Worm (Caenorhabditis elegans): ENCODE data around the gene rbm-17.
A peak's percentile ranks its signal among the peaks of the same experiment; 100 is the strongest.

Gene rbm-17

DNA sequence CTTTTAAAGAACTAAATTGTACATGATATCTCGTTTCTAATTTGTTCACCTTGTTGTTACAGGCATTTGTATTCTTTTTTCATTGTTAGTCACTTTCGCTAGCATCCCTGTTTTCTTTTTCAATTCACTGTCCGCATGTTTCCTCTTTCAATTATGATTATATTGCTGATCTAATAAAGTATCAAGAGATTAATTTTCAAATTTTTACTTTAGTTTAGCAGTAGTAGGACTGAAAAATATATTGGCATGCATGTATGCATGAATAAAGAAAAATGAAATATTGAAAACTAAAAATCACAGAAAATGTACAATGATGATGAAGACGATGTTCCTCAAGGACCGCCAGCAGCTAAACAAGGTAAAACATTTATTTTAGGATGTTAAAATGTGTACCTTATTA lies at the start of gene rbm-17:
Gene rbm-17 (plus strand): TSS at position 301 of the 400 bp plus-strand sequence.
- TF ChIP-seq unc-62 (GFP tag; optimal IDR thresholded peaks at IDR 0.05 in 1 of 2): peak in 1 of 2 experiments; percentile 1
- TF ChIP-seq unc-62 (tag; optimal IDR thresholded peaks at IDR 0.05): no peak
- TF ChIP-seq F49E8.2 (tag; optimal IDR thresholded peaks at IDR 0.05; ENCODE audit: borderline replicate concordance): no peak
- no peak for TF ChIP-seq mdl-1 (tag; optimal IDR thresholded peaks at IDR 0.05)
- no peak for TF ChIP-seq D1046.2 (GFP tag; IDR thresholded peaks at IDR 0.05)
- peak in 1 of 2 experiments; percentile 9 for TF ChIP-seq lsy-2 (tag; optimal IDR thresholded peaks at IDR 0.05)
- TF ChIP-seq aha-1 (tag): peak; percentile 43

ce11 chrIV:11592165-11592564 lies 46.0 kb upstream of the rbm-17 start, which contains the start of gene spe-36:
Gene spe-36 (minus strand): TSS chrIV:11592265.
- TF ChIP-seq nhr-25 (tag; optimal IDR thresholded peaks at IDR 0.05; ENCODE audit: borderline replicate concordance, insufficient read depth) (no peak), lin-38 (GFP tag; IDR thresholded peaks at IDR 0.05) (no peak)

DNA sequence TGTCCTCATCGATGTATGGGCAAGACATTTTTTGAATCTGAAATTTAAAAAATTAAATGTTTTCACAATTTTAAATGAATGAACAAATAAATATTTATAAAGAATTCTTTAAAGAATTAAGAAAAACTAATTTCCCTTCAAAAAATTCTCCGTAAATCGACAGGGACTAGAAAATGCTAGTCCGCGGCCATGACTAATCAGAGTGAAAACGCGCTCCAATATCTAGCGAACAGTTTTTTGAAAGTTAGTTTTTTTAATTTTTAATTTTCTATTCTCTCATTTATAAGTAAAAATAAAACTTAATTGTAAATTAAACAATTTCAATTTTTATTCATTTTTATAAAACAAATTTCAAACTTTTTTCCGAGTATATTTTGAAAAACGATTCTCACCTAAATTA lies 45.3 kb upstream of the rbm-17 start:
- TF ChIP-seq ceh-62 (tag; optimal IDR thresholded peaks at IDR 0.05) (no peak), dve-1 (tag; optimal IDR thresholded peaks at IDR 0.05; ENCODE audit: insufficient read depth) (peak; percentile 38), nhr-42 (GFP tag; IDR thresholded peaks at IDR 0.05) (no peak), snpc-1.2 (GFP tag; IDR thresholded peaks at IDR 0.05) (0 out of 2 replicates have a peak, but pooled peaks have one; percentile 41), duxl-1 (tag; optimal IDR thresholded peaks at IDR 0.05; ENCODE audit: poor library complexity) (peak; percentile 31), lin-38 (GFP tag; IDR thresholded peaks at IDR 0.05) (peak; percentile 49), F10B5.3 (tag; optimal IDR thresholded peaks at IDR 0.05) (no peak), F37D6.2 (tag; optimal IDR thresholded peaks at IDR 0.05) (no peak), ceh-20 (GFP tag; IDR thresholded peaks at IDR 0.05) (0 out of 2 replicates have a peak, but pooled peaks have one; percentile 14), hif-1 (tag; optimal IDR thresholded peaks at IDR 0.05) (peak in 1 of 2 experiments; percentile 64), madf-9 (GFP tag; conservative IDR thresholded peaks at IDR 0.05) (0 out of 2 replicates have a peak, but pooled peaks have one; percentile 18), saeg-2 (GFP tag; IDR thresholded peaks at IDR 0.05) (no peak), unc-130 (GFP tag; optimal IDR thresholded peaks at IDR 0.05) (peak; percentile 52), lin-1 (GFP tag; IDR thresholded peaks at IDR 0.05) (0 out of 2 replicates have a peak, but pooled peaks have one; percentile 25), dmd-8 (GFP tag; IDR thresholded peaks at IDR 0.05) (no peak), Y5F2A.4 (GFP tag; optimal IDR thresholded peaks at IDR 0.05) (no peak), rbr-2 (tag; optimal IDR thresholded peaks at IDR 0.05) (no peak), pha-4 (GFP tag; IDR thresholded peaks at IDR 0.05) (no peak), pha-4 (tag; optimal IDR thresholded peaks at IDR 0.05) (no peak), php-3 (GFP tag; IDR thresholded peaks at IDR 0.05) (no peak), dpl-1 (GFP tag; optimal IDR thresholded peaks at IDR 0.05) (peak; percentile 29), daf-16 (GFP tag; optimal IDR thresholded peaks at IDR 0.05) (no peak), daf-16 (tag; optimal IDR thresholded peaks at IDR 0.05) (peak; percentile 19), mdl-1 (tag; optimal IDR thresholded peaks at IDR 0.05) (no peak), fkh-10 (GFP tag; optimal IDR thresholded peaks at IDR 0.05) (no peak), cey-2 (tag; optimal IDR thresholded peaks at IDR 0.05; ENCODE audit: borderline replicate concordance, insufficient read depth) (no peak), zfp-3 (GFP tag; conservative IDR thresholded peaks at IDR 0.05) (no peak), spr-3 (GFP tag; optimal IDR thresholded peaks at IDR 0.05) (no peak), jun-1 (tag; optimal IDR thresholded peaks at IDR 0.05) (no peak), D1046.2 (GFP tag; IDR thresholded peaks at IDR 0.05) (no peak), lsy-2 (tag; optimal IDR thresholded peaks at IDR 0.05) (peak in 1 of 2 experiments; percentile 69), nhr-102 (tag; optimal IDR thresholded peaks at IDR 0.05) (no peak), ama-1 (optimal IDR thresholded peaks at IDR 0.05) (no peak), mep-1 (tag; optimal IDR thresholded peaks at IDR 0.05) (no peak), egl-27 (tag; optimal IDR thresholded peaks at IDR 0.05) (no peak), nhr-6 (tag; optimal IDR thresholded peaks at IDR 0.05) (peak; percentile 44), unc-62 (GFP tag; optimal IDR thresholded peaks at IDR 0.05 in 1 of 2) (no peak), unc-62 (tag; optimal IDR thresholded peaks at IDR 0.05) (no peak), mes-2 (tag; optimal IDR thresholded peaks at IDR 0.05; ENCODE audit: poor library complexity, severe bottlenecking) (peak; percentile 95), gei-8 (GFP tag; optimal IDR thresholded peaks at IDR 0.05) (no peak), nhr-77 (tag; optimal IDR thresholded peaks at IDR 0.05) (no peak)
